Worm (Caenorhabditis elegans): Measurements from ENCODE around the gene C14A6.8.

The C14A6.8 gene

DNA sequence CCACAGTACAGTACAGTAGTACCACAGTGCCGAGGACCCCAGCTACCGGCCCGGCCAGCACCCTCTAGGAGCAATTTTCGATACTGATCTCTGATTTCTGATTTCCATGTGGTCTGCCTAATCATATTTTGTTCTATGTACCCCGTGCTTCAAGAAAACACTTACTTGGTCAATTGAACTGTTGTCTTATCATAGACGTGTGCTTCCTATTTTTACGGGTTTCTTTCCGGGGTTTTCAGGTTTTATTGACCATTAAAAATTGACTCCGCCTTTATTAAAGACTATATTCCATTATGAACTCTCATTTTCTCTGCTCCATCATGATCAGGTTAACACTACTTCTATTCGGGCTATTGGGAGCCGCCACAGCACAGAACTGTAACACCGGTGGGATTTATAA, 13.8 kb downstream of the C14A6.8 start, which contains the start of gene clec-48:
Gene clec-48, plus strand, starts transcription at position 320 of the 400 bp plus-strand sequence.
- no peak for TF ChIP-seq efl-1 (GFP tag; optimal IDR thresholded peaks at IDR 0.05)
- peak; percentile 9 for TF ChIP-seq nhr-80 (tag; optimal IDR thresholded peaks at IDR 0.05)

DNA sequence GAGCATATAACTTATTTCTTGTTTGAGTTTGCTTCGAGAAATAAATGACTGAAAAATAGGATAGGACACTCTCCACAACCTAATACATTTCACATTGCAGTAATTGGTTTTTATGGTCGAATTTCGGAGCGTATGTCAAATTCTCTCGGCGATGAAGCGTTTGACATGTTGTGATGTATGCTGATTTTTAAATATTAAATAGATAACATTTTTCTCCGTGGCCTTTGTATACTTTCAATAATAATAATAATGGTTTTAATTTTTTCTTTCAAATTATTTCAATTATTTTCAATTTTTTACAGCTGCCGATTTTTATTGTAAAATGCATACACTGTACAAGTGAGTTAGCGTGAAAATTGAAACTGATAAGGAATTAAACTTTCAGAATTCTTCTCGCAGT, 25.4 kb downstream of the C14A6.8 start, which contains the start of gene C14A6.3:
Gene C14A6.3, plus strand, starts transcription at position 301 of the 400 bp plus-strand sequence.
- TF ChIP-seq athp-1 (tag; optimal IDR thresholded peaks at IDR 0.05), result no peak
- no peak for TF ChIP-seq gei-17 (GFP tag; optimal IDR thresholded peaks at IDR 0.05)
- TF ChIP-seq Y95B8A.8 (GFP tag; IDR thresholded peaks at IDR 0.05), result no peak

DNA sequence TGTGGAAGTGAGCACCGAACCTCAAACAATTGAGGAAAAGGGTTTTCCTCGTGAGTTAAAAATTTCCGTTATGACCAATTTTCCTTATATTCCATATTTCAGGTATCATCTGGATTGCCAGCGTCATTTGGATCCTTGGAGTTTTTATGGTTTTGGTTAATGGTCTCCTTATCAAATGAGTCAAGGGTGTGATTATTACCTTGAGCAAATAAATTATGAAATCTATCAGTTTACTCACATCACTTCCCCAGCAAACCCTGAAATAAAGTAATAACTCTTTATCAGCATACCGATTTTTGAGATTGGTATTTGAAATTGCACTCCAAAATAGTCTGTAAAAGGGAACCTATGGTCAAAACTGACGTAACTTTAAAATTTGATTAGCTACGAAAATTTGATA, 27.0 kb downstream of the C14A6.8 start:
- TF ChIP-seq K11D2.4 (GFP tag; IDR thresholded peaks at IDR 0.05) (no peak), bed-1 (GFP tag; IDR thresholded peaks at IDR 0.05) (no peak), nhr-27 (tag; optimal IDR thresholded peaks at IDR 0.05) (no peak), B0261.1 (tag; optimal IDR thresholded peaks at IDR 0.05) (no peak), egrh-3 (GFP tag; IDR thresholded peaks at IDR 0.05) (no peak), ets-4 (GFP tag; optimal IDR thresholded peaks at IDR 0.05) (no peak), sptf-2 (GFP tag; optimal IDR thresholded peaks at IDR 0.05) (no peak), F57A8.1 (GFP tag; optimal IDR thresholded peaks at IDR 0.05) (no peak), let-526 (GFP tag; IDR thresholded peaks at IDR 0.05) (no peak), attf-3 (GFP tag; conservative IDR thresholded peaks at IDR 0.05) (no peak), unc-130 (GFP tag; optimal IDR thresholded peaks at IDR 0.05) (no peak)

DNA sequence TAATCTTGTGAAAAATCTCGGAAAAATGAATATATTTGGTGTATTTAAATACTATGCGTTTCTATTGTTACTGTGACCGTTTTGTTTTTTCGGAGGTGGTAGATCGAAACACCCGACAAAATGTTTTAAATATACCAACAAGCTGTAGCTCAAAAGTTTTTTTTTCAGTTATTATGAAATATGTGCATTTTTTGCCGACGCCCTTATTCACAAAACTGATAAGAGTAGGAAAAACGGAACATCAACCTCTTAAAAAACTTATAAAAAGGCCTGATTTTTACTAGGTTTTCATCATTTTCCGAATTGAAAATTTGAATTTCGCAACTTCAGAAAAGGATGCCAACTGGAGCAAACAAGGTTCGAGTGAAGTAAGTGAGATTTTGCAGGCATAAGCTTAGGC, 28.0 kb downstream of the C14A6.8 start, which contains the start of gene Y37H2A.14:
Gene Y37H2A.14, plus strand, starts transcription at position 301 of the 400 bp plus-strand sequence.
- TF ChIP-seq F57C9.4 (tag; optimal IDR thresholded peaks at IDR 0.05), result no peak
- TF ChIP-seq cebp-1 (GFP tag; IDR thresholded peaks at IDR 0.05), result no peak
- TF ChIP-seq cebp-1 (tag; optimal IDR thresholded peaks at IDR 0.05), result peak; percentile 77

DNA sequence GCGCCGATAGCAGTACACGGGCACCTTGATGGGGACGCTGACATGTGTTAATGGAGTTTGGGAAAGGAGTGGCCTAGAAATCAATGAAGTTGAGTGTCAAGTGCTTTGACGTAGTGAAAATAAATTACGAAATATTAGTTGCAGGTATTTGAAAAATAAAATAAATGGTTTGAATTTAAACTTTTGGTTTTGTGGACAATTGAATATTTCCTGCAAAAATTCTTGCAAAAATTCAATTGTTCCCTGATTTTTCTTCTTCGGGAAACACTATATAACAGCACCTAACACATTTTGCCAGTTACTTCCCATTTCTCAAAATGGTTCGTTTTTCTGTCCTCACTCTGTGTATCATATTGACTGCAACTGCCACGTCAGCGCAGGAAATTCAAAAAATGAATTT, 28.9 kb downstream of the C14A6.8 start, which contains the start of gene Y37H2A.13:
Gene Y37H2A.13, plus strand, starts transcription at position 301 of the 400 bp plus-strand sequence.
- no peak for TF ChIP-seq ceh-27 (GFP tag; optimal IDR thresholded peaks at IDR 0.05)

DNA sequence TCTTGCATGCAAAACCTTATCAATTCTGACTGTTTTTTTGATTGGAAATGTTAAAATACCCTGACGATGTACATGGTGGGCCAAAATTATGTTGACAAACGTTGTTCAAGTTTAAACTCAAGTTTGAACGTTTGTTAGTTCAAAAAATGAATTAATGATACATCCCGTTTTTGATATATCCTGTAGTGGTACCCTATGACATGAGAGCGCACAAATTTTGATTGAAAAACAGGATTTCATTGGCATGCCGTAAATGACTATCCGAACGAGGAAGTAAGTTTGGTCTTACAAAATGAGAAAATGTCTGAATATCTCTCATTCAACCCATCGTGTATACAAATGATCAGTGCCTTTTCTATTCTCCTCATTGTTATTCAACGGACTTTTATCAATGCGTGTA, 30.3 kb downstream of the C14A6.8 start, which contains the start of gene Y37H2A.11:
Gene Y37H2A.11, plus strand, starts transcription at position 301 of the 400 bp plus-strand sequence.
- TF ChIP-seq B0261.1 (tag; optimal IDR thresholded peaks at IDR 0.05), result no peak
- no peak for TF ChIP-seq pha-4 (tag; optimal IDR thresholded peaks at IDR 0.05)
- no peak for TF ChIP-seq Y53F4B.3 (GFP tag; IDR thresholded peaks at IDR 0.05)
- no peak for TF ChIP-seq nhr-90 (tag; optimal IDR thresholded peaks at IDR 0.05)
- no peak for TF ChIP-seq cebp-1 (GFP tag; IDR thresholded peaks at IDR 0.05)
- no peak for TF ChIP-seq cebp-1 (tag; optimal IDR thresholded peaks at IDR 0.05)
- TF ChIP-seq F55B11.4 (tag; optimal IDR thresholded peaks at IDR 0.05; ENCODE audit: borderline replicate concordance, insufficient read depth), result no peak
- no peak for TF ChIP-seq lin-40 (tag; optimal IDR thresholded peaks at IDR 0.05)
- no peak for TF ChIP-seq ceh-79 (tag; optimal IDR thresholded peaks at IDR 0.05)
- no peak for TF ChIP-seq chd-7 (tag; optimal IDR thresholded peaks at IDR 0.05)
- TF ChIP-seq rec-8 (tag; optimal IDR thresholded peaks at IDR 0.05), result no peak
- no peak for TF ChIP-seq lag-1 (GFP tag; IDR thresholded peaks at IDR 0.05)
- TF ChIP-seq hmg-1.2 (GFP tag; IDR thresholded peaks at IDR 0.05), result no peak
- TF ChIP-seq Y67H2A.10 (GFP tag; conservative IDR thresholded peaks at IDR 0.05), result no peak
